Worm (Caenorhabditis elegans) whole organism, young adult: ENCODE results near the gene Y43F8B.28.

ENCODE experiments used
- B0019.2 ChIP-seq: fragments of 200-800 bp; sonication (Bioruptor generic); conservative IDR thresholded peaks from 2 replicates; pipeline ENCODE4 v1.3.6; 2022; ENCODE audit warnings: missing genetic modification reagents, missing genetic modification characterization, missing compliant biosample characterization
- F23B12.7 ChIP-seq: sonication (generic microtip); optimal IDR thresholded peaks from 2 replicates; lab custom pipeline; 2017; ENCODE audit warnings: missing genetic modification characterization, mild to moderate bottlenecking, missing compliant biosample characterization, antibody characterized with exemption, moderate library complexity; ENCODE audit not compliant: insufficient read depth
- F37B4.10 ChIP-seq: fragments of 200-800 bp; sonication (Bioruptor generic); IDR thresholded peaks from 2 replicates; pipeline ENCODE4 v1.3.6; 2022; ENCODE audit warnings: missing genetic modification characterization, missing compliant biosample characterization
- F55B11.4 ChIP-seq: sonication (generic microtip); optimal IDR thresholded peaks from 2 replicates; lab custom pipeline; 2016; ENCODE audit warnings: missing compliant biosample characterization, missing genetic modification characterization, borderline replicate concordance; ENCODE audit not compliant: insufficient read depth
- K12H6.12 ChIP-seq: fragments of 200-800 bp; sonication (Bioruptor generic); optimal IDR thresholded peaks from 2 replicates; lab custom pipeline; 2018; ENCODE audit warnings: mild to moderate bottlenecking, missing genetic modification characterization, missing compliant biosample characterization
- T26A5.8 ChIP-seq: sonication (generic microtip); optimal IDR thresholded peaks from 2 replicates; lab custom pipeline; 2016; ENCODE audit warnings: missing genetic modification characterization, missing compliant biosample characterization
- Y67H2A.10 ChIP-seq: fragments of 200-800 bp; sonication (Bioruptor generic); conservative IDR thresholded peaks from 2 replicates; pipeline ENCODE4 v1.3.6; 2022; ENCODE audit warnings: missing genetic modification reagents, missing genetic modification characterization, missing compliant biosample characterization
- Y79H2A.3 ChIP-seq: fragments of 200-800 bp; sonication (Bioruptor generic); conservative IDR thresholded peaks from 2 replicates; pipeline ENCODE4 v1.3.6; 2022; ENCODE audit warnings: missing genetic modification reagents, missing genetic modification characterization, missing compliant biosample characterization
- Y95B8A.8 ChIP-seq: fragments of 200-800 bp; sonication (Bioruptor generic); IDR thresholded peaks from 2 replicates; pipeline ENCODE4 v1.3.6; 2022; ENCODE audit warnings: missing genetic modification reagents, missing genetic modification characterization, missing compliant biosample characterization
- atf-7 ChIP-seq: sonication (generic microtip); optimal IDR thresholded peaks from 2 replicates; lab custom pipeline; 2017; ENCODE audit warnings: mild to moderate bottlenecking, missing genetic modification characterization, missing compliant biosample characterization
- attf-5 ChIP-seq: fragments of 200-800 bp; sonication (Bioruptor generic); optimal IDR thresholded peaks from 2 replicates; lab custom pipeline; 2018; ENCODE audit warnings: mild to moderate bottlenecking, missing genetic modification characterization, missing compliant biosample characterization
- bed-2 ChIP-seq: fragments of 200-800 bp; sonication (Bioruptor generic); IDR thresholded peaks from 2 replicates; pipeline ENCODE4 v1.3.6; 2022; ENCODE audit warnings: missing genetic modification reagents, missing genetic modification characterization, missing compliant biosample characterization
- ceh-58 ChIP-seq: fragments of 200-800 bp; sonication (Bioruptor generic); IDR thresholded peaks from 2 replicates; pipeline ENCODE4 v1.3.6; 2022; ENCODE audit warnings: missing genetic modification characterization, missing compliant biosample characterization
- ceh-91 ChIP-seq: fragments of 200-800 bp; sonication (Bioruptor generic); IDR thresholded peaks from 2 replicates; pipeline ENCODE4 v1.3.6; 2022; ENCODE audit warnings: missing genetic modification reagents, missing genetic modification characterization, missing compliant biosample characterization
- dox-1 ChIP-seq: fragments of 200-800 bp; sonication (Bioruptor generic); IDR thresholded peaks from 2 replicates; pipeline ENCODE4 v1.3.6; 2022; ENCODE audit warnings: missing genetic modification reagents, missing genetic modification characterization, missing compliant biosample characterization
- egl-18 ChIP-seq: fragments of 200-800 bp; sonication (Bioruptor generic); IDR thresholded peaks from 2 replicates; pipeline ENCODE4 v1.3.6; 2022; ENCODE audit warnings: missing genetic modification reagents, missing genetic modification characterization, missing compliant biosample characterization
- egrh-3 ChIP-seq: fragments of 200-800 bp; sonication (Bioruptor generic); IDR thresholded peaks from 2 replicates; pipeline ENCODE4 v1.3.6; 2022; ENCODE audit warnings: missing genetic modification reagents, missing genetic modification characterization, missing compliant biosample characterization
- him-1 ChIP-seq: sonication (generic microtip); optimal IDR thresholded peaks from 2 replicates; lab custom pipeline; 2016; ENCODE audit warnings: missing genotype, missing genetic modification reagents, missing genetic modification characterization, missing compliant biosample characterization
- let-526 ChIP-seq: fragments of 200-800 bp; sonication (Bioruptor generic); IDR thresholded peaks from 2 replicates; pipeline ENCODE4 v1.3.6; 2022; ENCODE audit warnings: missing genetic modification reagents, missing genetic modification characterization, missing compliant biosample characterization
- lin-26 ChIP-seq: fragments of 200-800 bp; sonication (Bioruptor generic); IDR thresholded peaks from 2 replicates; pipeline ENCODE4 v1.3.6; 2022; ENCODE audit warnings: missing genetic modification reagents, missing genetic modification characterization, missing compliant biosample characterization
- lsy-27 ChIP-seq: sonication (generic microtip); optimal IDR thresholded peaks from 2 replicates; lab custom pipeline; 2017; ENCODE audit warnings: missing genetic modification characterization, mild to moderate bottlenecking, missing compliant biosample characterization, antibody characterized with exemption, missing genotype, borderline replicate concordance; ENCODE audit not compliant: insufficient read depth
- madf-3 ChIP-seq: fragments of 200-800 bp; sonication (Bioruptor generic); IDR thresholded peaks from 2 replicates; pipeline ENCODE4 v1.3.6; 2022; ENCODE audit warnings: missing genetic modification reagents, missing genetic modification characterization, missing compliant biosample characterization
- madf-6 ChIP-seq: fragments of 200-800 bp; sonication (Bioruptor generic); IDR thresholded peaks from 2 replicates; pipeline ENCODE4 v1.3.6; 2022; ENCODE audit warnings: missing genetic modification reagents, missing genetic modification characterization, missing compliant biosample characterization
- mes-4 ChIP-seq: sonication (generic microtip); optimal IDR thresholded peaks from 2 replicates; lab custom pipeline; 2016; ENCODE audit warnings: missing genotype, missing genetic modification characterization, missing compliant biosample characterization
- nfyb-1 ChIP-seq: fragments of 200-800 bp; sonication (Bioruptor generic); IDR thresholded peaks from 2 replicates; pipeline ENCODE4 v1.3.6; 2022; ENCODE audit warnings: missing genetic modification reagents, missing genetic modification characterization, missing compliant biosample characterization
- repo-1 ChIP-seq: sonication (generic microtip); optimal IDR thresholded peaks from 2 replicates; lab custom pipeline; 2017; ENCODE audit warnings: mild to moderate bottlenecking, missing genetic modification characterization, missing compliant biosample characterization
- snpc-3.4 ChIP-seq: sonication (generic microtip); optimal IDR thresholded peaks from 2 replicates; lab custom pipeline; 2017; ENCODE audit warnings: missing genetic modification characterization, mild to moderate bottlenecking, missing compliant biosample characterization, antibody characterized with exemption, moderate library complexity, missing genotype, missing genetic modification reagents
- tbx-9 ChIP-seq: sonication (generic microtip); optimal IDR thresholded peaks from 2 replicates; lab custom pipeline; 2016; ENCODE audit warnings: borderline replicate concordance, missing genetic modification characterization, inconsistent platforms, missing compliant biosample characterization
- zfh-2 ChIP-seq: fragments of 200-800 bp; sonication (Bioruptor generic); conservative IDR thresholded peaks from 2 replicates; pipeline ENCODE4 v1.3.6; 2022; ENCODE audit warnings: missing genetic modification reagents, missing genetic modification characterization, missing compliant biosample characterization
- ztf-18 ChIP-seq: sonication (generic microtip); optimal IDR thresholded peaks from 2 replicates; lab custom pipeline; 2016; ENCODE audit warnings: missing genotype, mild to moderate bottlenecking, missing genetic modification characterization, missing compliant biosample characterization
- ztf-28 ChIP-seq: fragments of 200-800 bp; sonication (Bioruptor generic); IDR thresholded peaks from 2 replicates; pipeline ENCODE4 v1.3.6; 2022; ENCODE audit warnings: missing genetic modification reagents, missing genetic modification characterization, missing compliant biosample characterization

Gene Y43F8B.28

ce11 chrV:19502579-19503151 lies 17.5 kb downstream of the Y43F8B.28 start, which contains the start of gene Y43F8B.3:
TSS of gene Y43F8B.3 (plus strand) at chrV:19503101.
- TF ChIP-seq lin-26 (GFP tag; lab: Robert Waterston, UW), result peak; percentile 54; the same call in 1 of the 2 replicates
- 0 out of 2 replicates have a peak, but pooled peaks have one; percentile 36 for TF ChIP-seq madf-3 (GFP tag; lab: Robert Waterston, UW)
- no peak for TF ChIP-seq F55B11.4 (tag; lab: Kevin White, UChicago)

- no peak for TF ChIP-seq nfyb-1 (GFP tag; lab: Robert Waterston, UW)
- peak; percentile 80 for TF ChIP-seq zfh-2 (GFP tag; lab: Robert Waterston, UW)
- TF ChIP-seq mes-4 (tag; lab: Kevin White, UChicago), result no peak
- peak; percentile 56; the same call in 1 of the 2 replicates for TF ChIP-seq egrh-3 (GFP tag; lab: Robert Waterston, UW)
These were observed 23.9 kb downstream of the Y43F8B.28 start for ce11 chrV:19509061-19509460.

- TF ChIP-seq atf-7 (tag; lab: Kevin White, UChicago) (no peak), let-526 (GFP tag; lab: Robert Waterston, UW) (no peak), ztf-28 (no peak), Y67H2A.10 (GFP tag; lab: Robert Waterston, UW) (no peak), tbx-9 (tag; lab: Kevin White, UChicago) (no peak), lsy-27 (tag; lab: Kevin White, UChicago) (no peak), ceh-91 (GFP tag; lab: Robert Waterston, UW) (no peak), dox-1 (GFP tag; lab: Robert Waterston, UW) (no peak), K12H6.12 (tag; lab: Kevin White, UChicago) (no peak), Y79H2A.3 (no peak), F37B4.10 (no peak)
These were observed 25.2 kb downstream of the Y43F8B.28 start for ce11 chrV:19510352-19510751.

- TF ChIP-seq bed-2 (GFP tag; lab: Robert Waterston, UW) (no peak), repo-1 (tag; lab: Kevin White, UChicago) (no peak), F23B12.7 (no peak), zfh-2 (GFP tag; lab: Robert Waterston, UW) (peak; percentile 72; the same call in 1 of the 2 replicates)
These were observed 25.8 kb downstream of the Y43F8B.28 start for ce11 chrV:19510925-19511324.

- TF ChIP-seq ztf-18 (tag; lab: Kevin White, UChicago), result no peak
These were observed 27.3 kb downstream of the Y43F8B.28 start, which contains the start of gene Y43F8B.19 for ce11 chrV:19512260-19512947. TSS of gene Y43F8B.19 (minus strand) at chrV:19512310.

- TF ChIP-seq ceh-58 (GFP tag; lab: Robert Waterston, UW) (no peak), Y95B8A.8 (GFP tag; lab: Robert Waterston, UW) (no peak), snpc-3.4 (tag; lab: Kevin White, UChicago) (no peak), B0019.2 (no peak), him-1 (tag; lab: Kevin White, UChicago) (no peak), T26A5.8 (no peak), K12H6.12 (tag; lab: Kevin White, UChicago) (no peak), madf-6 (GFP tag; lab: Robert Waterston, UW) (no peak), attf-5 (GFP tag; lab: Kevin White, UChicago) (no peak), Y79H2A.3 (no peak), egl-18 (GFP tag; lab: Robert Waterston, UW) (no peak), F37B4.10 (no peak)
These were observed 28.4 kb downstream of the Y43F8B.28 start, which contains the start of gene phy-4 for ce11 chrV:19513552-19513951. TSS of gene phy-4 (minus strand) at chrV:19513652.
